Worm (Caenorhabditis elegans) whole organism, early embryonic: ENCODE measurements around the gene srh-133.
"Not testable (repeated sequence)": the region's sequence is repeated elsewhere in the genome, so short reads cannot be mapped to it uniquely, and the experiment has no call there.

Experiments used
- B0310.2 ChIP-seq: sonication (generic microtip); optimal IDR thresholded peaks from 2 replicates; lab custom pipeline; 2016; ENCODE audit warnings: mild to moderate bottlenecking, missing genetic modification characterization, missing compliant biosample characterization
- F13C5.2 ChIP-seq: sonication (generic microtip); optimal IDR thresholded peaks from 2 replicates; lab custom pipeline; 2017; ENCODE audit warnings: mild to moderate bottlenecking, missing genetic modification characterization, inconsistent platforms, missing compliant biosample characterization
- aly-1 ChIP-seq: sonication (generic microtip); optimal IDR thresholded peaks from 2 replicates; lab custom pipeline; 2016; ENCODE audit warnings: missing genetic modification characterization, missing compliant biosample characterization
- ama-1 ChIP-seq: fragments of 150-350 bp; optimal IDR thresholded peaks from 2 replicates; lab custom pipeline; 2014
- ceh-13 ChIP-seq: fragments of 200-800 bp; sonication (Bioruptor generic); optimal IDR thresholded peaks from 2 replicates; lab custom pipeline; 2018; ENCODE audit warnings: mild to moderate bottlenecking, missing genetic modification characterization, missing compliant biosample characterization
- ceh-36 ChIP-seq: sonication (generic microtip); optimal IDR thresholded peaks from 2 replicates; lab custom pipeline; 2016; ENCODE audit warnings: missing genetic modification characterization, inconsistent platforms, missing compliant biosample characterization
- ets-7 ChIP-seq: sonication (generic microtip); optimal IDR thresholded peaks from 2 replicates; lab custom pipeline; 2016; ENCODE audit warnings: missing genotype, missing genetic modification characterization, missing compliant biosample characterization
- flt-1 ChIP-seq: fragments of 200-800 bp; sonication (Bioruptor generic); IDR thresholded peaks from 2 replicates; pipeline ENCODE4 v1.3.6; 2022; ENCODE audit warnings: missing genetic modification characterization, missing compliant biosample characterization
- hmbx-1 ChIP-seq: sonication (generic microtip); optimal IDR thresholded peaks from 2 replicates; lab custom pipeline; 2016; ENCODE audit warnings: mild to moderate bottlenecking, missing genetic modification characterization, missing compliant biosample characterization
- hmg-4 ChIP-seq: fragments of 200-800 bp; sonication (Bioruptor generic); optimal IDR thresholded peaks from 2 replicates; lab custom pipeline; 2018; ENCODE audit warnings: mild to moderate bottlenecking, missing genetic modification characterization, missing compliant biosample characterization
- hnd-1 ChIP-seq: sonication (generic microtip); optimal IDR thresholded peaks from 2 replicates; lab custom pipeline; 2016; ENCODE audit warnings: missing genetic modification characterization, missing compliant biosample characterization
- pes-1 ChIP-seq: fragments of 200-800 bp; sonication (Bioruptor generic); IDR thresholded peaks from 2 replicates; pipeline ENCODE4 v1.3.6; 2022; ENCODE audit warnings: missing genetic modification reagents, missing genetic modification characterization, missing compliant biosample characterization
- scrt-1 ChIP-seq: fragments of 200-800 bp; sonication (Bioruptor generic); IDR thresholded peaks from 2 replicates; pipeline ENCODE4 v1.3.6; 2022; ENCODE audit warnings: missing genetic modification characterization, missing compliant biosample characterization
- sea-1 ChIP-seq: fragments of 200-800 bp; sonication (Bioruptor generic); conservative IDR thresholded peaks from 2 replicates; pipeline ENCODE4 v1.3.6; 2022; ENCODE audit warnings: missing genetic modification characterization, missing compliant biosample characterization
- tbx-11 ChIP-seq: fragments of 200-800 bp; sonication (Bioruptor generic); IDR thresholded peaks from 2 replicates; pipeline ENCODE4 v1.3.6; 2022; ENCODE audit warnings: missing genetic modification characterization, missing compliant biosample characterization
- tbx-37 ChIP-seq: fragments of 200-800 bp; sonication (Bioruptor generic); conservative IDR thresholded peaks from 2 replicates; pipeline ENCODE4 v1.3.6; 2022; ENCODE audit warnings: missing genetic modification reagents, missing genetic modification characterization, missing compliant biosample characterization
- tra-4 ChIP-seq: sonication (generic microtip); optimal IDR thresholded peaks from 2 replicates; lab custom pipeline; 2017; ENCODE audit warnings: missing genetic modification characterization, missing compliant biosample characterization

srh-133 gene

ce11 chrV:18008680-18009079, 5.3 kb downstream of the srh-133 start:
- TF ChIP-seq hmbx-1: no peak
- TF ChIP-seq hmg-4 (GFP tag; lab: Kevin White, UChicago): no peak

- TF ChIP-seq F13C5.2 (tag; lab: Kevin White, UChicago); ets-7; aly-1: not testable (repeated sequence)
Observed at ce11 chrV:18006930-18007329, 7.1 kb downstream of the srh-133 start, which contains the start of gene Y59A8B.19. Y59A8B.19 (plus strand) TSS chrV:18007230.

- TF ChIP-seq aly-1 (no peak), ceh-36 (no peak), hmg-4 (GFP tag; lab: Kevin White, UChicago) (no peak), pes-1 (GFP tag; lab: Robert Waterston, UW) (no peak), sea-1 (GFP tag; lab: Robert Waterston, UW) (no peak), tra-4 (tag; lab: Kevin White, UChicago) (no peak), ceh-13 (GFP tag; lab: Kevin White, UChicago) (no peak), tbx-11 (GFP tag; lab: Robert Waterston, UW) (no peak), F13C5.2 (tag; lab: Kevin White, UChicago) (no peak), ets-7 (no peak), flt-1 (GFP tag; lab: Robert Waterston, UW) (no peak), hmbx-1 (no peak)
Observed at ce11 chrV:18003876-18004275, 10.1 kb downstream of the srh-133 start.

- no peak for TF ChIP-seq ama-1
- TF ChIP-seq flt-1 (GFP tag; lab: Robert Waterston, UW): no peak
- no peak for TF ChIP-seq sea-1 (GFP tag; lab: Robert Waterston, UW)
- TF ChIP-seq ceh-36: no peak
- no peak for TF ChIP-seq hmbx-1
- no peak for TF ChIP-seq ets-7
- no peak for TF ChIP-seq scrt-1 (GFP tag; lab: Robert Waterston, UW)
- TF ChIP-seq hnd-1 (tag; lab: Kevin White, UChicago): no peak
Observed at ce11 chrV:18001268-18001667, 12.7 kb downstream of the srh-133 start, which contains the start of gene lon-8. lon-8 (minus strand) TSS chrV:18001368.

ce11 chrV:17985960-17986359, 28.1 kb downstream of the srh-133 start, which contains the start of gene Y59A8B.21:
Y59A8B.21 (plus strand) TSS chrV:17986260.
- TF ChIP-seq F13C5.2 (tag; lab: Kevin White, UChicago) (no peak), tra-4 (tag; lab: Kevin White, UChicago) (no peak), scrt-1 (GFP tag; lab: Robert Waterston, UW) (no peak), hmbx-1 (no peak), ceh-13 (GFP tag; lab: Kevin White, UChicago) (no peak)

ce11 chrV:17982935-17983334, 31.1 kb downstream of the srh-133 start:
- no peak for TF ChIP-seq ama-1
- no peak for TF ChIP-seq ets-7
- TF ChIP-seq hmbx-1: no peak
- TF ChIP-seq aly-1: no peak
- no peak for TF ChIP-seq ceh-13 (GFP tag; lab: Kevin White, UChicago)

- TF ChIP-seq scrt-1 (GFP tag; lab: Robert Waterston, UW) (no peak), hmg-4 (GFP tag; lab: Kevin White, UChicago) (no peak), pes-1 (GFP tag; lab: Robert Waterston, UW) (no peak), F13C5.2 (tag; lab: Kevin White, UChicago) (no peak), hnd-1 (tag; lab: Kevin White, UChicago) (no peak), hmbx-1 (no peak), ama-1 (no peak), aly-1 (no peak), B0310.2 (no peak), ceh-36 (no peak), tra-4 (tag; lab: Kevin White, UChicago) (no peak), ceh-13 (GFP tag; lab: Kevin White, UChicago) (no peak), tbx-11 (GFP tag; lab: Robert Waterston, UW) (no peak)
Observed at ce11 chrV:17981732-17982131, 32.3 kb downstream of the srh-133 start.

ce11 chrV:17979789-17980188, 34.2 kb downstream of the srh-133 start, which contains the start of gene snx-6:
snx-6 (minus strand) TSS chrV:17980082.
- no peak for TF ChIP-seq B0310.2
- TF ChIP-seq F13C5.2 (tag; lab: Kevin White, UChicago): no peak
- no peak for TF ChIP-seq pes-1 (GFP tag; lab: Robert Waterston, UW)
- no peak for TF ChIP-seq flt-1 (GFP tag; lab: Robert Waterston, UW)
- no peak for TF ChIP-seq ceh-36

- no peak for TF ChIP-seq ama-1
Observed at ce11 chrV:17978207-17978606, 35.8 kb downstream of the srh-133 start.

- no peak for TF ChIP-seq aly-1
- TF ChIP-seq pes-1 (GFP tag; lab: Robert Waterston, UW): no peak
- TF ChIP-seq ceh-13 (GFP tag; lab: Kevin White, UChicago): no peak
- TF ChIP-seq ets-7: no peak
- TF ChIP-seq F13C5.2 (tag; lab: Kevin White, UChicago): no peak
- no peak for TF ChIP-seq hmg-4 (GFP tag; lab: Kevin White, UChicago)
- no peak for TF ChIP-seq ama-1
- TF ChIP-seq flt-1 (GFP tag; lab: Robert Waterston, UW): no peak
- no peak for TF ChIP-seq sea-1 (GFP tag; lab: Robert Waterston, UW)
- TF ChIP-seq hmbx-1: no peak
- TF ChIP-seq B0310.2: no peak
- no peak for TF ChIP-seq tbx-37 (GFP tag; lab: Robert Waterston, UW)
- no peak for TF ChIP-seq ceh-36
- TF ChIP-seq tbx-11 (GFP tag; lab: Robert Waterston, UW): no peak
- TF ChIP-seq hnd-1 (tag; lab: Kevin White, UChicago): no peak
- no peak for TF ChIP-seq tra-4 (tag; lab: Kevin White, UChicago)
Observed at ce11 chrV:17966747-17967146, 47.3 kb downstream of the srh-133 start, which contains the start of gene gck-3. gck-3 (minus strand) TSS chrV:17966847.
